Fruit fly (Drosophila melanogaster): ENCODE measurements around the gene CG45067.
A peak's percentile ranks its signal among the peaks of the same experiment; 100 is the strongest.

Gene CG45067

dm6 chr3L:3149060-3149872 is 35.0 kb upstream of the CG45067 start (continued):
- TF ChIP-seq B-H2 (GFP tag; optimal IDR thresholded peaks at IDR 0.05) (no peak), Scr (GFP tag; IDR thresholded peaks at IDR 0.05; ENCODE audit: partially characterized antibody) (no peak), eyg (GFP tag; optimal IDR thresholded peaks at IDR 0.05) (peak; percentile 1), Rfx (GFP tag; IDR thresholded peaks at IDR 0.05) (peak; percentile 27; the same call in 1 of the 2 replicates), klu (GFP tag; IDR thresholded peaks at IDR 0.05) (0 out of 2 replicates have a peak, but pooled peaks have one; percentile 15), ci (GFP tag; IDR thresholded peaks at IDR 0.05) (0 out of 3 replicates have a peak, but pooled peaks have one; percentile 12), CG17568 (GFP tag; optimal IDR thresholded peaks at IDR 0.05) (no peak), jing (GFP tag; optimal IDR thresholded peaks at IDR 0.05) (no peak), CG7745 (tag; optimal IDR thresholded peaks at IDR 0.05) (no peak), CG2116 (GFP tag; optimal IDR thresholded peaks at IDR 0.05) (no peak), HHEX (GFP tag; optimal IDR thresholded peaks at IDR 0.05) (peak; percentile 16), CG8290 (GFP tag; optimal IDR thresholded peaks at IDR 0.05) (no peak), CG8290 (tag; optimal IDR thresholded peaks at IDR 0.05) (no peak), kni (GFP tag; optimal IDR thresholded peaks at IDR 0.05) (no peak), CG34422 (GFP tag; IDR thresholded peaks at IDR 0.05) (peak; percentile 73; the same call in 2 of the 3 replicates), CG33213 (GFP tag; optimal IDR thresholded peaks at IDR 0.05) (no peak), odd (GFP tag; optimal IDR thresholded peaks at IDR 0.05) (no peak), gsb-n (tag; optimal IDR thresholded peaks at IDR 0.05) (no peak), Hmr (GFP tag; optimal IDR thresholded peaks at IDR 0.05) (no peak), bbx (GFP tag; IDR thresholded peaks at IDR 0.05; ENCODE audit: partially characterized antibody) (peak; percentile 24; the same call in 1 of the 2 replicates), CG15514 (GFP tag; optimal IDR thresholded peaks at IDR 0.05) (no peak), CG14014 (GFP tag; IDR thresholded peaks at IDR 0.05) (no peak), cato (GFP tag; optimal IDR thresholded peaks at IDR 0.05; ENCODE audit: borderline replicate concordance) (no peak), Hr3 (GFP tag; optimal IDR thresholded peaks at IDR 0.05) (no peak), NFAT (GFP tag; IDR thresholded peaks at IDR 0.05) (no peak), az2 (GFP tag; optimal IDR thresholded peaks at IDR 0.05) (no peak), hbn (GFP tag; IDR thresholded peaks at IDR 0.05; ENCODE audit: partially characterized antibody) (no peak), Stat92E (GFP tag; optimal IDR thresholded peaks at IDR 0.05) (no peak), CG6272 (GFP tag; IDR thresholded peaks at IDR 0.05) (no peak), CG2875 (GFP tag; optimal IDR thresholded peaks at IDR 0.05) (no peak), Spps (tag; optimal IDR thresholded peaks at IDR 0.05) (no peak), Fer3 (tag; optimal IDR thresholded peaks at IDR 0.05) (no peak), Dip3 (GFP tag; optimal IDR thresholded peaks at IDR 0.05) (no peak), CG14667 (GFP tag; IDR thresholded peaks at IDR 0.05) (no peak), CG9932 (GFP tag; IDR thresholded peaks at IDR 0.05) (peak; percentile 13; the same call in 1 of the 2 replicates), tin (GFP tag; optimal IDR thresholded peaks at IDR 0.05) (no peak), CG4820 (GFP tag; optimal IDR thresholded peaks at IDR 0.05) (no peak), Deaf1 (tag; optimal IDR thresholded peaks at IDR 0.05) (peak; percentile 93), tio (GFP tag; optimal IDR thresholded peaks at IDR 0.05) (no peak), sd (tag; optimal IDR thresholded peaks at IDR 0.05) (peak; percentile 80), CG4360 (GFP tag; IDR thresholded peaks at IDR 0.05) (peak; percentile 86), Myb (GFP tag; optimal IDR thresholded peaks at IDR 0.05) (no peak), zen2 (GFP tag; IDR thresholded peaks at IDR 0.05; ENCODE audit: partially characterized antibody) (no peak; the same call in 2 of the 3 replicates), hkb (optimal IDR thresholded peaks at IDR 0.05) (no peak), hkb (GFP tag; IDR thresholded peaks at IDR 0.05) (no peak), ind (GFP tag; optimal IDR thresholded peaks at IDR 0.05) (no peak), Lpt (GFP tag; optimal IDR thresholded peaks at IDR 0.05) (no peak), tx (GFP tag; optimal IDR thresholded peaks at IDR 0.05) (no peak), Dp (GFP tag; optimal IDR thresholded peaks at IDR 0.05) (no peak), CG8478 (optimal IDR thresholded peaks at IDR 0.05) (peak; percentile 54)

All from whole organism, embryonic.